Fruit fly (Drosophila melanogaster) whole organism, embryonic: ENCODE measurements around the gene CG10747.
A peak's percentile ranks its signal among the peaks of the same experiment; 100 is the strongest.

Source experiments
- CG10274 ChIP-seq: fragments of 200-800 bp; sonication (Bioruptor generic); optimal IDR thresholded peaks from 3 replicates; lab custom pipeline; 2017; ENCODE audit warnings: missing biosample characterization, mild to moderate bottlenecking, missing genetic modification characterization
- CG10654 ChIP-seq: fragments of 200-800 bp; sonication (Bioruptor generic); optimal IDR thresholded peaks from 2 replicates; lab custom pipeline; 2016; ENCODE audit warnings: missing biosample characterization, missing genetic modification characterization
- CG11085 ChIP-seq: fragments of 200-800 bp; sonication (Bioruptor generic); IDR thresholded peaks from 2 replicates; pipeline ENCODE4 v1.3.6; 2022; ENCODE audit warnings: missing biosample characterization, missing genetic modification characterization
- CG11456 ChIP-seq: fragments of 200-800 bp; sonication (Bioruptor generic); IDR thresholded peaks from 3 replicates; pipeline ENCODE4 v1.3.6; 2022; ENCODE audit warnings: missing biosample characterization, missing genetic modification characterization
- CG12071 ChIP-seq: fragments of 200-800 bp; sonication (Bioruptor generic); optimal IDR thresholded peaks from 3 replicates; lab custom pipeline; 2018; ENCODE audit warnings: missing biosample characterization, mild to moderate bottlenecking, missing genetic modification characterization
- CG12219 ChIP-seq: fragments of 200-800 bp; sonication (Bioruptor generic); optimal IDR thresholded peaks from 3 replicates; lab custom pipeline; 2018; ENCODE audit warnings: missing biosample characterization, mild to moderate bottlenecking, missing genetic modification characterization
- CG13424 ChIP-seq: fragments of 200-800 bp; sonication (Bioruptor generic); optimal IDR thresholded peaks from 2 replicates; lab custom pipeline; 2019; ENCODE audit warnings: missing biosample characterization, mild to moderate bottlenecking, missing genetic modification characterization, moderate library complexity
- CG16813 ChIP-seq: fragments of 200-800 bp; sonication (Bioruptor generic); IDR thresholded peaks from 3 replicates; pipeline ENCODE4 v1.3.6; 2022; ENCODE audit warnings: missing biosample characterization, missing genetic modification characterization; ENCODE audit not compliant: partially characterized antibody
- CG17829 ChIP-seq: fragments of 200-800 bp; optimal IDR thresholded peaks from 2 replicates; lab custom pipeline; 2019; ENCODE audit warnings: missing biosample characterization, mild to moderate bottlenecking, missing genetic modification characterization, moderate library complexity
- CG3065 ChIP-seq: fragments of 200-800 bp; sonication (Bioruptor generic); optimal IDR thresholded peaks from 2 replicates; lab custom pipeline; 2016; ENCODE audit warnings: missing biosample characterization, missing genetic modification characterization
- CG34376 ChIP-seq: fragments of 200-800 bp; sonication (Bioruptor generic); optimal IDR thresholded peaks from 2 replicates; lab custom pipeline; 2018; ENCODE audit warnings: missing biosample characterization, mild to moderate bottlenecking, missing genetic modification characterization
- CG4282 ChIP-seq: fragments of 200-800 bp; sonication (Bioruptor generic); optimal IDR thresholded peaks from 2 replicates; lab custom pipeline; 2016; ENCODE audit warnings: missing biosample characterization, missing genetic modification characterization
- CG6813 ChIP-seq: fragments of 200-800 bp; sonication (Bioruptor generic); optimal IDR thresholded peaks from 2 replicates; lab custom pipeline; 2017; ENCODE audit warnings: missing biosample characterization, missing genetic modification characterization, mild to moderate bottlenecking, moderate library complexity, missing genetic modification reagents
- CG7963 ChIP-seq: fragments of 200-800 bp; sonication (Bioruptor generic); IDR thresholded peaks from 3 replicates; pipeline ENCODE4 v1.3.6; 2022; ENCODE audit warnings: missing biosample characterization, missing genetic modification characterization; ENCODE audit not compliant: partially characterized antibody
- CG8478 ChIP-seq: fragments of >200 bp; optimal IDR thresholded peaks from 2 replicates; lab custom pipeline; 2018
- H2.0 ChIP-seq: fragments of 200-800 bp; sonication (Bioruptor generic); IDR thresholded peaks from 2 replicates; pipeline ENCODE4 v1.3.6; 2022; ENCODE audit warnings: missing biosample characterization, missing genetic modification characterization
- Hey ChIP-seq: fragments of 200-800 bp; sonication (Bioruptor generic); optimal IDR thresholded peaks from 3 replicates; lab custom pipeline; 2018; ENCODE audit warnings: missing biosample characterization, mild to moderate bottlenecking, missing genetic modification characterization
- Hmx ChIP-seq: fragments of 200-800 bp; sonication (Bioruptor generic); optimal IDR thresholded peaks from 2 replicates; lab custom pipeline; 2016; ENCODE audit warnings: missing biosample characterization, missing genetic modification characterization
- Mad ChIP-seq: fragments of 200-800 bp; sonication (Bioruptor generic); optimal IDR thresholded peaks from 2 replicates; lab custom pipeline; 2016; ENCODE audit warnings: missing biosample characterization, missing genetic modification characterization
- NFAT ChIP-seq: fragments of 200-800 bp; sonication (Bioruptor generic); IDR thresholded peaks from 2 replicates; pipeline ENCODE4 v1.3.6; 2022; ENCODE audit warnings: missing biosample characterization, missing genetic modification characterization
- NK7.1 ChIP-seq: fragments of 200-800 bp; sonication (Bioruptor generic); optimal IDR thresholded peaks from 3 replicates; lab custom pipeline; 2016; ENCODE audit warnings: missing biosample characterization, missing genetic modification characterization
- Side ChIP-seq: fragments of 200-800 bp; sonication (Bioruptor generic); optimal IDR thresholded peaks from 2 replicates; lab custom pipeline; 2016; ENCODE audit warnings: missing biosample characterization, missing genetic modification characterization
- Tbp ChIP-seq: fragments of >200 bp; optimal IDR thresholded peaks from 2 replicates; lab custom pipeline; 2018; ENCODE audit warnings: missing biosample characterization, missing genetic modification characterization
- Trl ChIP-seq, 3 experiments: fragments of >200 bp in 2 of 3; fragments of 200-800 bp in 1 of 3; sonication (Bioruptor generic) in 1 of 3; optimal IDR thresholded peaks; 2 replicates in 1 of 3; 3 replicates in 2 of 3; lab custom pipeline; 2016 to 2017; ENCODE audit warnings: missing biosample characterization in 1 of 3, missing genetic modification characterization in 1 of 3
- abd-A ChIP-seq: fragments of 200-800 bp; sonication (Bioruptor generic); optimal IDR thresholded peaks from 3 replicates; lab custom pipeline; 2019; ENCODE audit warnings: missing biosample characterization, mild to moderate bottlenecking, missing genetic modification characterization, moderate library complexity
- al ChIP-seq: fragments of 200-800 bp; sonication (Bioruptor generic); IDR thresholded peaks from 2 replicates; pipeline ENCODE4 v1.3.6; 2022; ENCODE audit warnings: missing biosample characterization, missing genetic modification characterization
- bab2 ChIP-seq: fragments of 200-800 bp; sonication (Bioruptor generic); optimal IDR thresholded peaks from 2 replicates; lab custom pipeline; 2016; ENCODE audit warnings: missing biosample characterization, missing genetic modification characterization
- br ChIP-seq: fragments of >200 bp; optimal IDR thresholded peaks from 2 replicates; lab custom pipeline; 2017
- btn ChIP-seq: fragments of 200-800 bp; sonication (Bioruptor generic); optimal IDR thresholded peaks from 2 replicates; lab custom pipeline; 2016; ENCODE audit warnings: missing biosample characterization, missing genetic modification characterization
- cg ChIP-seq: fragments of 200-800 bp; sonication (Bioruptor generic); optimal IDR thresholded peaks from 3 replicates; lab custom pipeline; 2019; ENCODE audit warnings: missing biosample characterization, mild to moderate bottlenecking, missing genetic modification characterization, moderate library complexity
- chif ChIP-seq, 2 experiments: fragments of 200-800 bp; sonication (Bioruptor generic); optimal IDR thresholded peaks; 3 replicates each; lab custom pipeline; 2016; ENCODE audit warnings: missing biosample characterization in 2 of 2, missing genetic modification characterization in 2 of 2
- dm ChIP-seq: fragments of 200-800 bp; sonication (Bioruptor generic); optimal IDR thresholded peaks from 3 replicates; lab custom pipeline; 2016; ENCODE audit warnings: missing biosample characterization, missing genetic modification characterization
- dysf ChIP-seq: fragments of 200-800 bp; sonication (Bioruptor generic); IDR thresholded peaks from 3 replicates; pipeline ENCODE4 v1.3.6; 2022; ENCODE audit warnings: missing biosample characterization, missing genetic modification characterization
- ftz-f1 ChIP-seq: fragments of 200-800 bp; sonication (Bioruptor generic); optimal IDR thresholded peaks from 2 replicates; lab custom pipeline; 2016; ENCODE audit warnings: missing biosample characterization, missing genetic modification characterization
- fu2 ChIP-seq: fragments of 200-800 bp; sonication (Bioruptor generic); optimal IDR thresholded peaks from 2 replicates; lab custom pipeline; 2016; ENCODE audit warnings: missing biosample characterization, missing genetic modification characterization
- gce ChIP-seq: fragments of 200-800 bp; sonication (Bioruptor generic); IDR thresholded peaks from 3 replicates; pipeline ENCODE4 v1.3.6; 2022; ENCODE audit warnings: missing biosample characterization, missing genetic modification characterization
- her ChIP-seq: fragments of 200-800 bp; sonication (Bioruptor generic); optimal IDR thresholded peaks from 2 replicates; lab custom pipeline; 2016; ENCODE audit warnings: missing biosample characterization, missing genetic modification characterization
- hth ChIP-seq: fragments of >200 bp; optimal IDR thresholded peaks from 2 replicates; lab custom pipeline; 2017; ENCODE audit warnings: inconsistent platforms
- jing ChIP-seq: fragments of 200-800 bp; sonication (Bioruptor generic); optimal IDR thresholded peaks from 2 replicates; lab custom pipeline; 2018; ENCODE audit warnings: missing biosample characterization, mild to moderate bottlenecking, missing genetic modification characterization
- maf-S ChIP-seq: fragments of 200-800 bp; sonication (Bioruptor generic); optimal IDR thresholded peaks from 2 replicates; lab custom pipeline; 2016; ENCODE audit warnings: missing biosample characterization, missing genetic modification characterization
- nau ChIP-seq: fragments of 200-800 bp; sonication (Bioruptor generic); optimal IDR thresholded peaks from 3 replicates; lab custom pipeline; 2017; ENCODE audit warnings: missing biosample characterization, mild to moderate bottlenecking, missing genetic modification characterization, missing genetic modification reagents
- nerfin-2 ChIP-seq: fragments of 200-800 bp; sonication (Bioruptor generic); IDR thresholded peaks from 2 replicates; pipeline ENCODE4 v1.3.6; 2022; ENCODE audit warnings: missing biosample characterization, missing genetic modification characterization; ENCODE audit not compliant: partially characterized antibody
- odd ChIP-seq: fragments of 200-800 bp; sonication (Bioruptor generic); optimal IDR thresholded peaks from 2 replicates; lab custom pipeline; 2017; ENCODE audit warnings: missing biosample characterization, mild to moderate bottlenecking, missing genetic modification characterization
- org-1 ChIP-seq: fragments of 200-800 bp; sonication (Bioruptor generic); optimal IDR thresholded peaks from 2 replicates; lab custom pipeline; 2017; ENCODE audit warnings: missing biosample characterization, missing genetic modification characterization
- pb ChIP-seq: fragments of 200-800 bp; sonication (Bioruptor generic); optimal IDR thresholded peaks from 3 replicates; lab custom pipeline; 2016; ENCODE audit warnings: missing biosample characterization, missing genetic modification characterization
- pfk ChIP-seq: fragments of 200-800 bp; sonication (Bioruptor generic); optimal IDR thresholded peaks from 2 replicates; lab custom pipeline; 2018; ENCODE audit warnings: missing biosample characterization, mild to moderate bottlenecking, missing genetic modification characterization, moderate library complexity
- ro ChIP-seq: fragments of 200-800 bp; sonication (Bioruptor generic); IDR thresholded peaks from 2 replicates; pipeline ENCODE4 v1.3.6; 2022; ENCODE audit warnings: missing biosample characterization, missing genetic modification characterization
- scrt ChIP-seq: fragments of 200-800 bp; sonication (Bioruptor generic); optimal IDR thresholded peaks from 2 replicates; lab custom pipeline; 2018; ENCODE audit warnings: missing biosample characterization, mild to moderate bottlenecking, missing genetic modification characterization, moderate library complexity
- tx ChIP-seq: fragments of 200-800 bp; sonication (Bioruptor generic); optimal IDR thresholded peaks from 2 replicates; lab custom pipeline; 2016; ENCODE audit warnings: missing biosample characterization, missing genetic modification characterization
- zfh1 ChIP-seq: fragments of 200-800 bp; sonication (Bioruptor generic); IDR thresholded peaks from 3 replicates; pipeline ENCODE4 v1.3.6; 2022; ENCODE audit warnings: missing biosample characterization, missing genetic modification characterization

Gene CG10747

dm6 chr2L:20084785-20085555 lies 6.2 kb downstream of the CG10747 start, which contains the start of gene fok (continued):
- TF ChIP-seq odd (peak; percentile 96), CG8478 (lab: Kevin White, UChicago) (no peak), jing (GFP tag; lab: Kevin White, UChicago) (peak; percentile 84), ro (GFP tag; lab: Robert Waterston, UW) (peak; percentile 86), CG6813 (peak; percentile 94), nerfin-2 (no peak; the same call in 1 of the 2 replicates), Mad (peak; percentile 92), ftz-f1 (GFP tag; lab: Kevin White, UChicago) (peak; percentile 83), bab2 (GFP tag; lab: Kevin White, UChicago) (peak; percentile 94), NFAT (GFP tag; lab: Robert Waterston, UW) (peak; percentile 82), CG17829 (tag; lab: Kevin White, UChicago) (peak; percentile 97), fu2 (GFP tag; lab: Kevin White, UChicago) (peak; percentile 92), hth (lab: Kevin White, UChicago) (no peak), H2.0 (GFP tag; lab: Robert Waterston, UW) (peak; percentile 91), btn (peak; percentile 87), dm (GFP tag; lab: Kevin White, UChicago) (peak; percentile 88), al (GFP tag; lab: Robert Waterston, UW) (peak; percentile 92), chif (GFP tag; optimal IDR thresholded peaks at IDR 0.05; lab: Kevin White, UChicago) (peak; percentile 94 to 96), Side (GFP tag; lab: Kevin White, UChicago) (peak; percentile 95), CG3065 (GFP tag; lab: Kevin White, UChicago) (peak; percentile 90), CG11085 (GFP tag; lab: Robert Waterston, UW) (peak; percentile 79), br (lab: Kevin White, UChicago) (no peak), CG10654 (GFP tag; lab: Kevin White, UChicago) (peak; percentile 91), Tbp (GFP tag; lab: Kevin White, UChicago) (no peak), CG7963 (GFP tag; lab: Robert Waterston, UW) (no peak), gce (peak; percentile 78), pb (GFP tag; lab: Kevin White, UChicago) (peak; percentile 91), NK7.1 (GFP tag; lab: Kevin White, UChicago) (peak; percentile 94), abd-A (peak; percentile 97), Trl (optimal IDR thresholded peaks at IDR 0.05; lab: Kevin White, UChicago) (peak in 1 of 2 experiments; percentile 23), Trl (GFP tag; optimal IDR thresholded peaks at IDR 0.05; lab: Kevin White, UChicago) (peak; percentile 93), CG16813 (GFP tag; lab: Robert Waterston, UW) (peak; percentile 44; the same call in 1 of the 3 replicates), CG4282 (peak; percentile 84), cg (peak; percentile 88), scrt (GFP tag; lab: Kevin White, UChicago) (peak; percentile 95), CG10274 (peak; percentile 89), Hmx (GFP tag; lab: Kevin White, UChicago) (peak; percentile 94), maf-S (GFP tag; lab: Kevin White, UChicago) (peak; percentile 94), CG34376 (peak; percentile 99), CG13424 (tag; lab: Kevin White, UChicago) (peak; percentile 97), Hey (peak; percentile 86), tx (GFP tag; lab: Kevin White, UChicago) (peak; percentile 88), pfk (GFP tag; lab: Kevin White, UChicago) (peak; percentile 65), zfh1 (GFP tag; lab: Robert Waterston, UW) (peak; percentile 98), CG11456 (GFP tag; lab: Robert Waterston, UW) (peak; percentile 99), nau (GFP tag; lab: Kevin White, UChicago) (peak; percentile 97), org-1 (GFP tag; lab: Kevin White, UChicago) (peak; percentile 96), dysf (GFP tag; lab: Robert Waterston, UW) (peak; percentile 98), her (GFP tag; lab: Kevin White, UChicago) (peak; percentile 91), CG12071 (peak; percentile 96), CG12219 (peak; percentile 97)
